Fruit fly (Drosophila melanogaster) whole organism, pupa: ENCODE results near the gene Rpp14b.

ENCODE experiments used
- CG12605 ChIP-seq: fragments of 200-800 bp; sonication (Bioruptor generic); IDR thresholded peaks from 2 replicates; pipeline ENCODE4 v1.3.6; 2022; ENCODE audit warnings: missing biosample characterization, missing genetic modification characterization
- CG14655 ChIP-seq: fragments of 200-800 bp; sonication (Bioruptor generic); optimal IDR thresholded peaks from 3 replicates; lab custom pipeline; 2017; ENCODE audit warnings: mild to moderate bottlenecking, missing biosample characterization, missing genetic modification reagents, missing genetic modification characterization
- CG15710 ChIP-seq: fragments of 200-800 bp; sonication (Bioruptor generic); optimal IDR thresholded peaks from 2 replicates; lab custom pipeline; 2018; ENCODE audit warnings: missing biosample characterization, mild to moderate bottlenecking, missing genetic modification characterization, moderate library complexity
- CG32121 ChIP-seq: fragments of 200-800 bp; sonication (Bioruptor generic); IDR thresholded peaks from 2 replicates; pipeline ENCODE4 v1.3.6; 2022; ENCODE audit warnings: missing biosample characterization, missing genetic modification characterization
- CG8159 ChIP-seq: fragments of 200-800 bp; sonication (Bioruptor generic); optimal IDR thresholded peaks from 3 replicates; lab custom pipeline; 2018; ENCODE audit warnings: missing biosample characterization, mild to moderate bottlenecking, missing genetic modification characterization, moderate library complexity
- CG9948 ChIP-seq: fragments of 200-800 bp; sonication (Bioruptor generic); optimal IDR thresholded peaks from 2 replicates; lab custom pipeline; 2018; ENCODE audit warnings: missing biosample characterization, mild to moderate bottlenecking, missing genetic modification characterization, moderate library complexity
- EcR ChIP-seq: fragments of 200-800 bp; sonication (Bioruptor generic); optimal IDR thresholded peaks from 3 replicates; lab custom pipeline; 2019; ENCODE audit warnings: missing biosample characterization, missing genetic modification characterization, mild to moderate bottlenecking, moderate library complexity, missing genetic modification reagents
- Ets98B ChIP-seq: fragments of 200-800 bp; sonication (Bioruptor generic); IDR thresholded peaks from 2 replicates; pipeline ENCODE4 v1.3.6; 2022; ENCODE audit warnings: missing biosample characterization, missing genetic modification characterization
- Pif1A ChIP-seq: fragments of 200-800 bp; sonication (Bioruptor generic); optimal IDR thresholded peaks from 3 replicates; lab custom pipeline; 2016; ENCODE audit warnings: missing biosample characterization, missing genetic modification characterization
- Snoo ChIP-seq: fragments of 200-800 bp; sonication (Bioruptor generic); optimal IDR thresholded peaks from 3 replicates; lab custom pipeline; 2017; ENCODE audit warnings: missing biosample characterization, mild to moderate bottlenecking, missing genetic modification characterization, inconsistent platforms
- fd96Ca ChIP-seq: fragments of 200-800 bp; sonication (Bioruptor generic); IDR thresholded peaks from 3 replicates; pipeline ENCODE4 v1.3.6; 2022; ENCODE audit warnings: missing biosample characterization, missing genetic modification characterization

- TF ChIP-seq CG12605 (no peak), CG14655 (GFP tag; lab: Kevin White, UChicago) (no peak), CG32121 (GFP tag; lab: Robert Waterston, UW) (no peak), CG15710 (no peak), fd96Ca (GFP tag; lab: Robert Waterston, UW) (no peak), Ets98B (GFP tag; lab: Robert Waterston, UW) (no peak), EcR (no peak), Pif1A (GFP tag; lab: Kevin White, UChicago) (no peak), CG9948 (no peak), Snoo (no peak), CG8159 (tag; lab: Kevin White, UChicago) (no peak)
Observed at dm6 chr3R:30070198-30070597, 14.4 kb downstream of the Rpp14b start.
